Worm (Caenorhabditis elegans) whole organism, young adult: ENCODE measurements around the gene M03F8.6.
A peak's percentile ranks its signal among the peaks of the same experiment; 100 is the strongest.

ENCODE experiments used
- B0019.2 ChIP-seq: fragments of 200-800 bp; sonication (Bioruptor generic); conservative IDR thresholded peaks from 2 replicates; pipeline ENCODE4 v1.3.6; 2022; ENCODE audit warnings: missing genetic modification reagents, missing genetic modification characterization, missing compliant biosample characterization
- B0261.1 ChIP-seq: sonication (generic microtip); optimal IDR thresholded peaks from 2 replicates; lab custom pipeline; 2016; ENCODE audit warnings: mild to moderate bottlenecking, missing genetic modification characterization, moderate library complexity, missing compliant biosample characterization
- B0336.3 ChIP-seq: fragments of 200-800 bp; sonication (Bioruptor generic); IDR thresholded peaks from 2 replicates; pipeline ENCODE4 v1.3.6; 2022; ENCODE audit warnings: missing genetic modification characterization, missing compliant biosample characterization
- C06A6.2 ChIP-seq: fragments of 200-800 bp; sonication (Bioruptor generic); conservative IDR thresholded peaks from 2 replicates; pipeline ENCODE4 v1.3.6; 2022; ENCODE audit warnings: missing genetic modification characterization, missing compliant biosample characterization
- F10E7.11 ChIP-seq: sonication (generic microtip); optimal IDR thresholded peaks from 2 replicates; lab custom pipeline; 2017; ENCODE audit warnings: mild to moderate bottlenecking, missing genetic modification characterization, moderate library complexity, missing compliant biosample characterization
- F23B12.7 ChIP-seq: sonication (generic microtip); optimal IDR thresholded peaks from 2 replicates; lab custom pipeline; 2017; ENCODE audit warnings: missing genetic modification characterization, mild to moderate bottlenecking, missing compliant biosample characterization, antibody characterized with exemption, moderate library complexity; ENCODE audit not compliant: insufficient read depth
- F39B2.1 ChIP-seq: fragments of 200-800 bp; sonication (Bioruptor generic); IDR thresholded peaks from 2 replicates; pipeline ENCODE4 v1.3.6; 2022; ENCODE audit warnings: missing genetic modification reagents, missing genetic modification characterization, missing compliant biosample characterization
- F49E8.2 ChIP-seq: sonication (generic microtip); optimal IDR thresholded peaks from 3 replicates; lab custom pipeline; 2017; ENCODE audit warnings: missing genetic modification characterization, mild to moderate bottlenecking, missing compliant biosample characterization, antibody characterized with exemption, moderate library complexity; ENCODE audit not compliant: insufficient read depth
- F52B5.7 ChIP-seq: sonication (generic microtip); optimal IDR thresholded peaks from 2 replicates; lab custom pipeline; 2016; ENCODE audit warnings: mild to moderate bottlenecking, missing genetic modification characterization, missing compliant biosample characterization
- F57A8.1 ChIP-seq: fragments of 200-800 bp; sonication (Bioruptor generic); optimal IDR thresholded peaks from 2 replicates; lab custom pipeline; 2018; ENCODE audit warnings: mild to moderate bottlenecking, missing genetic modification characterization, moderate library complexity, missing compliant biosample characterization
- F57C9.4 ChIP-seq: sonication (generic microtip); optimal IDR thresholded peaks from 2 replicates; lab custom pipeline; 2017; ENCODE audit warnings: mild to moderate bottlenecking, missing genetic modification characterization, missing compliant biosample characterization
- K12H6.12 ChIP-seq: fragments of 200-800 bp; sonication (Bioruptor generic); optimal IDR thresholded peaks from 2 replicates; lab custom pipeline; 2018; ENCODE audit warnings: mild to moderate bottlenecking, missing genetic modification characterization, missing compliant biosample characterization
- T26A5.8 ChIP-seq: sonication (generic microtip); optimal IDR thresholded peaks from 2 replicates; lab custom pipeline; 2016; ENCODE audit warnings: missing genetic modification characterization, missing compliant biosample characterization
- Y56A3A.18 ChIP-seq: fragments of 200-800 bp; sonication (Bioruptor generic); IDR thresholded peaks from 2 replicates; pipeline ENCODE4 v1.3.6; 2022; ENCODE audit warnings: missing genetic modification reagents, missing genetic modification characterization, missing compliant biosample characterization
- Y67H2A.10 ChIP-seq: fragments of 200-800 bp; sonication (Bioruptor generic); conservative IDR thresholded peaks from 2 replicates; pipeline ENCODE4 v1.3.6; 2022; ENCODE audit warnings: missing genetic modification reagents, missing genetic modification characterization, missing compliant biosample characterization
- Y95B8A.8 ChIP-seq: fragments of 200-800 bp; sonication (Bioruptor generic); IDR thresholded peaks from 2 replicates; pipeline ENCODE4 v1.3.6; 2022; ENCODE audit warnings: missing genetic modification reagents, missing genetic modification characterization, missing compliant biosample characterization
- ZK185.1 ChIP-seq: sonication (generic microtip); optimal IDR thresholded peaks from 2 replicates; lab custom pipeline; 2016; ENCODE audit warnings: mild to moderate bottlenecking, missing genetic modification characterization, missing compliant biosample characterization; ENCODE audit not compliant: poor library complexity, severe bottlenecking
- ama-1 ChIP-seq, 3 experiments: fragments of 150-350 bp in 1 of 3; sonication (generic microtip) in 2 of 3; optimal IDR thresholded peaks; 2 replicates each; lab custom pipeline; 2014 to 2018; ENCODE audit warnings: missing biosample characterization in 2 of 3, missing genetic modification characterization in 2 of 3, missing genetic modification reagents in 2 of 3
- aptf-3 ChIP-seq: fragments of 200-800 bp; sonication (Bioruptor generic); IDR thresholded peaks from 2 replicates; pipeline ENCODE4 v1.3.6; 2022; ENCODE audit warnings: missing genetic modification characterization, missing compliant biosample characterization
- atf-7 ChIP-seq: sonication (generic microtip); optimal IDR thresholded peaks from 2 replicates; lab custom pipeline; 2017; ENCODE audit warnings: mild to moderate bottlenecking, missing genetic modification characterization, missing compliant biosample characterization
- attf-3 ChIP-seq: fragments of 200-800 bp; sonication (Bioruptor generic); conservative IDR thresholded peaks from 2 replicates; pipeline ENCODE4 v1.3.6; 2022; ENCODE audit warnings: missing genetic modification reagents, missing genetic modification characterization, missing compliant biosample characterization
- attf-5 ChIP-seq: fragments of 200-800 bp; sonication (Bioruptor generic); optimal IDR thresholded peaks from 2 replicates; lab custom pipeline; 2018; ENCODE audit warnings: mild to moderate bottlenecking, missing genetic modification characterization, missing compliant biosample characterization
- bed-2 ChIP-seq: fragments of 200-800 bp; sonication (Bioruptor generic); IDR thresholded peaks from 2 replicates; pipeline ENCODE4 v1.3.6; 2022; ENCODE audit warnings: missing genetic modification reagents, missing genetic modification characterization, missing compliant biosample characterization
- ceh-100 ChIP-seq: fragments of 200-800 bp; sonication (Bioruptor generic); IDR thresholded peaks from 2 replicates; pipeline ENCODE4 v1.3.6; 2022; ENCODE audit warnings: missing genetic modification reagents, missing genetic modification characterization, missing compliant biosample characterization
- ceh-91 ChIP-seq: fragments of 200-800 bp; sonication (Bioruptor generic); IDR thresholded peaks from 2 replicates; pipeline ENCODE4 v1.3.6; 2022; ENCODE audit warnings: missing genetic modification reagents, missing genetic modification characterization, missing compliant biosample characterization
- die-1 ChIP-seq: sonication (generic microtip); optimal IDR thresholded peaks from 2 replicates; lab custom pipeline; 2016; ENCODE audit warnings: missing genotype, mild to moderate bottlenecking, missing genetic modification characterization, missing compliant biosample characterization
- efl-1 ChIP-seq: fragments of 150-350 bp; optimal IDR thresholded peaks from 2 replicates; lab custom pipeline; 2014; ENCODE audit warnings: missing biosample characterization, missing genetic modification reagents, missing genetic modification characterization
- ekl-4 ChIP-seq: fragments of 200-800 bp; sonication (Bioruptor generic); IDR thresholded peaks from 2 replicates; pipeline ENCODE4 v1.3.6; 2022; ENCODE audit warnings: missing genetic modification reagents, missing genetic modification characterization, missing compliant biosample characterization
- fkh-3 ChIP-seq: sonication (generic microtip); optimal IDR thresholded peaks from 2 replicates; lab custom pipeline; 2016; ENCODE audit warnings: mild to moderate bottlenecking, missing genetic modification characterization, missing compliant biosample characterization
- hlh-26 ChIP-seq: fragments of 200-800 bp; sonication (Bioruptor generic); conservative IDR thresholded peaks from 2 replicates; pipeline ENCODE4 v1.3.6; 2022; ENCODE audit warnings: missing genetic modification reagents, missing genetic modification characterization, missing compliant biosample characterization
- hmg-20 ChIP-seq: fragments of 200-800 bp; sonication (Bioruptor generic); IDR thresholded peaks from 2 replicates; pipeline ENCODE4 v1.3.6; 2022; ENCODE audit warnings: missing genetic modification reagents, missing genetic modification characterization, missing compliant biosample characterization
- hrde-1 ChIP-seq: sonication (generic microtip); optimal IDR thresholded peaks from 2 replicates; lab custom pipeline; 2016; ENCODE audit warnings: missing genetic modification characterization, mild to moderate bottlenecking, missing compliant biosample characterization, moderate library complexity, missing genotype, missing genetic modification reagents, borderline replicate concordance
- hsf-1 ChIP-seq: fragments of 200-800 bp; sonication (Bioruptor generic); IDR thresholded peaks from 2 replicates; pipeline ENCODE4 v1.3.6; 2022; ENCODE audit warnings: missing genetic modification reagents, missing genetic modification characterization, missing compliant biosample characterization
- let-526 ChIP-seq: fragments of 200-800 bp; sonication (Bioruptor generic); IDR thresholded peaks from 2 replicates; pipeline ENCODE4 v1.3.6; 2022; ENCODE audit warnings: missing genetic modification reagents, missing genetic modification characterization, missing compliant biosample characterization
- lir-1 ChIP-seq: fragments of 200-800 bp; sonication (Bioruptor generic); conservative IDR thresholded peaks from 2 replicates; pipeline ENCODE4 v1.3.6; 2022; ENCODE audit warnings: missing genetic modification reagents, missing genetic modification characterization, missing compliant biosample characterization
- lsl-1 ChIP-seq: fragments of 200-800 bp; sonication (Bioruptor generic); optimal IDR thresholded peaks from 2 replicates; lab custom pipeline; 2018; ENCODE audit warnings: mild to moderate bottlenecking, missing genetic modification characterization, moderate library complexity, missing compliant biosample characterization
- madf-3 ChIP-seq: fragments of 200-800 bp; sonication (Bioruptor generic); IDR thresholded peaks from 2 replicates; pipeline ENCODE4 v1.3.6; 2022; ENCODE audit warnings: missing genetic modification reagents, missing genetic modification characterization, missing compliant biosample characterization
- madf-6 ChIP-seq: fragments of 200-800 bp; sonication (Bioruptor generic); IDR thresholded peaks from 2 replicates; pipeline ENCODE4 v1.3.6; 2022; ENCODE audit warnings: missing genetic modification reagents, missing genetic modification characterization, missing compliant biosample characterization
- mcd-1 ChIP-seq: fragments of 200-800 bp; sonication (Bioruptor generic); IDR thresholded peaks from 2 replicates; pipeline ENCODE4 v1.3.6; 2022; ENCODE audit warnings: missing genetic modification reagents, missing genetic modification characterization, missing compliant biosample characterization
- rcor-1 ChIP-seq: fragments of 200-800 bp; sonication (Bioruptor generic); IDR thresholded peaks from 2 replicates; pipeline ENCODE4 v1.3.6; 2022; ENCODE audit warnings: missing genetic modification reagents, missing genetic modification characterization, missing compliant biosample characterization
- snpc-1.1 ChIP-seq: sonication (generic microtip); optimal IDR thresholded peaks from 2 replicates; lab custom pipeline; 2017; ENCODE audit warnings: missing genetic modification characterization, mild to moderate bottlenecking, missing compliant biosample characterization, antibody characterized with exemption, moderate library complexity, missing genotype, missing genetic modification reagents; ENCODE audit not compliant: insufficient read depth
- somi-1 ChIP-seq: fragments of 200-800 bp; sonication (Bioruptor generic); optimal IDR thresholded peaks from 2 replicates; lab custom pipeline; 2018; ENCODE audit warnings: mild to moderate bottlenecking, missing genetic modification characterization, missing compliant biosample characterization
- tbx-9 ChIP-seq: sonication (generic microtip); optimal IDR thresholded peaks from 2 replicates; lab custom pipeline; 2016; ENCODE audit warnings: borderline replicate concordance, missing genetic modification characterization, inconsistent platforms, missing compliant biosample characterization
- zim-3 ChIP-seq: sonication (generic microtip); optimal IDR thresholded peaks from 2 replicates; lab custom pipeline; 2017; ENCODE audit warnings: mild to moderate bottlenecking, missing genetic modification characterization, moderate library complexity, missing compliant biosample characterization
- ztf-28 ChIP-seq: fragments of 200-800 bp; sonication (Bioruptor generic); IDR thresholded peaks from 2 replicates; pipeline ENCODE4 v1.3.6; 2022; ENCODE audit warnings: missing genetic modification reagents, missing genetic modification characterization, missing compliant biosample characterization

M03F8.6 gene

ce11 chrV:5919887-5920286, 34.8 kb downstream of the M03F8.6 start, which contains the start of gene C04E6.12:
C04E6.12 (minus strand) TSS chrV:5919987.
- TF ChIP-seq B0336.3 (GFP tag; lab: Robert Waterston, UW) (no peak), T26A5.8 (tag; lab: Kevin White, UChicago) (no peak), B0019.2 (no peak), attf-5 (GFP tag; lab: Kevin White, UChicago) (no peak), F52B5.7 (tag; lab: Kevin White, UChicago) (no peak), snpc-1.1 (no peak), ekl-4 (GFP tag; lab: Robert Waterston, UW) (no peak), efl-1 (GFP tag; lab: Kevin White, UChicago) (no peak), fkh-3 (tag; lab: Kevin White, UChicago) (no peak), zim-3 (tag; lab: Kevin White, UChicago) (no peak), ceh-91 (no peak), Y56A3A.18 (GFP tag; lab: Robert Waterston, UW) (no peak), F39B2.1 (GFP tag; lab: Robert Waterston, UW) (no peak), ZK185.1 (tag; lab: Kevin White, UChicago) (no peak), F57C9.4 (tag; lab: Kevin White, UChicago) (no peak), F57A8.1 (GFP tag; lab: Kevin White, UChicago) (no peak), F23B12.7 (tag; lab: Kevin White, UChicago) (no peak)
- TF ChIP-seq, all 124 proteins: peak for 0

DNA sequence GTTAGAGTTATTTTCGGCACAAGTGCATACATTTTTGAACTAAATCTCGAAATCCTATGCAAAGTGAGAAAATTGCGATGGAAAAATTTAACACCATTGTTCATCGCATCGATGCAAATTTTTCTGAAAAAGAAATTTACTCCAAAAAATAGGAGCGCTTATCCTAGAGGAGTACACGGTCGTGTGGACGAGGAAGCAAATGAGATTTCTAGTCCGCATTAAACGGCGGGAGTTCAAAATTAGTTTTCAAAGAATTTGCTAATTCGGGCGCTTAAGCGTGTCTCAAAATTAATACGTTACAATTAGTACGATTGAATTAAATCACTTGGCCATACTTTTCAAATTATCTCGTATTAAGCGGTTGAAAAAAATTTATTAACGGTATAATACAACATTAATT, 36.9 kb downstream of the M03F8.6 start, which contains the start of gene lrpr-1:
Gene lrpr-1, minus strand, starts transcription at position 185 of the 400 bp plus-strand sequence.
- TF ChIP-seq madf-3 (GFP tag; lab: Robert Waterston, UW) (peak; percentile 87), F49E8.2 (tag; lab: Kevin White, UChicago) (no peak), B0261.1 (tag; lab: Kevin White, UChicago) (no peak), mcd-1 (no peak; the same call in 1 of the 2 replicates), somi-1 (peak; percentile 16), ZK185.1 (tag; lab: Kevin White, UChicago) (peak; percentile 96), ama-1 (optimal IDR thresholded peaks at IDR 0.05; lab: Kevin White, UChicago) (no peak), ama-1 (GFP tag; optimal IDR thresholded peaks at IDR 0.05; lab: Kevin White, UChicago) (no peak), F10E7.11 (tag; lab: Kevin White, UChicago) (no peak), atf-7 (no peak), ceh-91 (peak; percentile 52), aptf-3 (no peak), Y56A3A.18 (GFP tag; lab: Robert Waterston, UW) (no peak), Y67H2A.10 (GFP tag; lab: Robert Waterston, UW) (peak; percentile 52; the same call in 1 of the 2 replicates), fkh-3 (tag; lab: Kevin White, UChicago) (no peak), hrde-1 (peak; percentile 60), madf-6 (GFP tag; lab: Robert Waterston, UW) (peak; percentile 85), attf-3 (GFP tag; lab: Robert Waterston, UW) (peak; percentile 71), snpc-1.1 (no peak), ceh-100 (GFP tag; lab: Robert Waterston, UW) (peak; percentile 67), lsl-1 (GFP tag; lab: Kevin White, UChicago) (peak; percentile 53), ztf-28 (GFP tag; lab: Robert Waterston, UW) (no peak), hmg-20 (peak; percentile 53; the same call in 1 of the 2 replicates), C06A6.2 (GFP tag; lab: Robert Waterston, UW) (0 out of 2 replicates have a peak, but pooled peaks have one; percentile 42), bed-2 (GFP tag; lab: Robert Waterston, UW) (peak; percentile 88), tbx-9 (tag; lab: Kevin White, UChicago) (no peak), K12H6.12 (tag; lab: Kevin White, UChicago) (peak; percentile 80), Y95B8A.8 (GFP tag; lab: Robert Waterston, UW) (no peak), let-526 (0 out of 2 replicates have a peak, but pooled peaks have one; percentile 56), hsf-1 (GFP tag; lab: Robert Waterston, UW) (0 out of 2 replicates have a peak, but pooled peaks have one; percentile 35), ekl-4 (GFP tag; lab: Robert Waterston, UW) (peak; percentile 73), F57C9.4 (tag; lab: Kevin White, UChicago) (peak; percentile 14), hlh-26 (GFP tag; lab: Robert Waterston, UW) (no peak), rcor-1 (peak; percentile 67), die-1 (tag; lab: Kevin White, UChicago) (no peak), lir-1 (peak; percentile 73)
